Fruit fly (Drosophila melanogaster): Measurements from ENCODE around the gene CG11134.

CG11134 gene

DNA sequence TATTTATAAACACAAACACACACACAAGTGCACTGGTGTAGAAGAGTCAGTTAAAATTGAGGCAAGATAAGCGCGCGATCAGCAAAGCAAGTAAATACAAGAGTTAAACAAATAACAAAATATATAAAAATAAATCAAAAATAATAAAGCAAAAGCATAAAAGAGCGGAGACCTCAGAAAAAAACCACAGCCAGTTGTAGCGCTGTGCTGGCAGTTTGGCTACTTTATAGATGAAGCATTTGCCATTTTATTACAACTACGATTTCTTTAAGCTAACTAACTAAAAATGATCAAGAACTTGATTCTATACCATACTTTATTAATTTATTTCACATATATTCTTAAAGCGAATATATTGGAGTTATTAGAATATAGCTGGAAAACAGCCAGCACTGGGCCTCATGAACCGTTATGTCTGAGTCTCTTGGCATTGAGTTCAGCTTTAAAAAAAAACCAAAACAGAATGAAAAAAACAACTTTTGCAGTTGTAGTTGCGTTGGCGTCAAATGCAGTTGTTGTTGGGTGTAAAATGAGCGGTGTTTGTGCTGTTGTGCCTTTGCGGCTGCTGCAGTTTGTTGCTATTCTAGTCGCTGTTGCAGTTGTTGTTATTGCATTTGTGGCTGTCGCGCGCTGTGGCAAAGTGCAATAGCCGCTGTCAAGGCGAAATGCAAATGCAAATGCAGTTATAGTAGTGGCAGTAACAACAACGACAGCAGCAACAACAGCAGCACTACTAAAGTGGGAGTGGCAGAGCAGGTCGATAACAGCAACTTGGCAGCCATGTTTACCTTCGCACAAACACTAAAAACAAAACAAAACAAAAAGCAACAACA lies 10.1 kb downstream of the CG11134 start:
- TF ChIP-seq CG17801 (GFP tag; optimal IDR thresholded peaks at IDR 0.05; ENCODE audit: partially characterized antibody) = peak; percentile 91

DNA sequence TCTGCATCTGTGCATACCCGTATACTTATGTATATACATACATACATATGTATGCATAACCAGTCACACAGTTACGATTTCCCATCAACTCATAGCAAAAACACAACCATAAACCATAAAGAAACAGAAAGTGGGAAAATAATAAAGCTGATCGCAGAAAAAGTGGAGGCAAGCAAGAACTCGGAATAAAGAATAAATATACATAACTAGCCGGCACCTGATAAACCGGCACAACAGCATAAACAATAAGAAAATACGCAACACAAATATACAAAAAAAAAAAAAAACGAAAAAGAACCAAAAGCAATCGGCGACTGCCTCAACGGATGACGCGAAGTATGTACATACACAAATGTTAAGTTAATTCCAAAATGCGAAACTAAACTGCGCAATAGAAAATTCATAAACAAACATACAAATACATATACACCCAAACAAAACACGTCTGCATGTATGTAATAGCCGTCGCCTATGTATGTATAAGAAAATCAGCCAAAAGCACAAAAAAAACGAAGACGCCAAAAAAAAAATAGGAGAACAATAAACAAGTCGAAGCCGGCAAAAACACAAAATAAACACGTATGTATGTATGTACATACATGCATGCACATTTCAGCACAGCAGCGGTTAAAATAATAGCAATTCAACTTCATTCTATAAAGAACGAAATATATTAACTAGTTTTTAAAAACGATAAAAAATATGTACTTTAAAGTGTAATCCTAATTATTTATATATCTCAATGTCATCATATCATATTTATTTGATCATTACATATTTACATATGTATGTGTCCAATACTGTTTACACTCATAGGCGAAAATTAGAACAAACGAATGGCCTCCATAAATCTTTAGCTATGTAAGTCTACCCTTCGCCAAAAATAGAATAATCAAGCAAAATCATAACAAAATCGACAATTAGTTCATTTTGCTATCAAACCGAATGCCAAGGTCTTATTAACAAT lies 11.4 kb downstream of the CG11134 start:
- peak; percentile 53 for TF ChIP-seq CG17801 (GFP tag; optimal IDR thresholded peaks at IDR 0.05; ENCODE audit: partially characterized antibody)

DNA sequence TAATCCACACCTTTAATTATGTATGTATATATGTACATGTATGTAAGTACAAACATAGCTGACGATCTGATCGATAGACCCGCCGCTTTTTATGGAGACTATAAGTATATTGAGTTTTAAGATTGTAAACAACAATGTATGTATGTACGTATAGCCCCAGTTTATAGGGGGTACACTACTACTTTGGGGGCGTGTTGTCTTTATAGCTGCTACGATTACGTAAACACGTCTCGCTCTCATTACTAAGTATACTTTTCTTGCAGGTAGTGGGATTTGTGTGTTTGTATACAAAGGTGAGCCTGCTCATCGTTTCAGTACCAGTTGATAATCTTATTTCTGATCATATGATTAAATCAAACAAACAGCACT lies 12.1 kb downstream of the CG11134 start:
- peak; percentile 5 for TF ChIP-seq CG17801 (GFP tag; optimal IDR thresholded peaks at IDR 0.05; ENCODE audit: partially characterized antibody)

DNA sequence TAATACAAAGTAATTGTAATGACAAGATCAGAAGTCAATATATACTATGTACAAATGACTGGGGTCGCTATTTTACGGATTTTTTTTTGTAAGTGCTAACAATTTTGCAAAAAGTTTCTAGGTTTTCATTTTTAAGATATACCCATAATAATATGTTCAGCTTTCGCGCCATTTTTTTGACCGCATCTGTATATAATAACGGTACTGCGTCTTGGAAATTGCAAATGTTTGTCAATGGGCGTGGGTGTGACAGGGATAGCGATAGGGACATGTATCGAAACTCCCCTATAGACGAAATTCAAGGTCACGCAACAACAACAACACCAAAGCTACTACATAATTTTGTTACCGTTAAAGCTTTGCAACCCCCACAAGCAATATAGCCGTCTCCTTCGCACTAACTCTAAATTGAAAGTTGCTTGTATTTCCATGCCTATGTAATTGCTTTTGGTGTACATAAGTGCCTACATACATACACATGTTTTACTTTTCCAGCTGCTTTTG lies 14.9 kb downstream of the CG11134 start:
- TF ChIP-seq CG17801 (GFP tag; optimal IDR thresholded peaks at IDR 0.05; ENCODE audit: partially characterized antibody) = no peak

DNA sequence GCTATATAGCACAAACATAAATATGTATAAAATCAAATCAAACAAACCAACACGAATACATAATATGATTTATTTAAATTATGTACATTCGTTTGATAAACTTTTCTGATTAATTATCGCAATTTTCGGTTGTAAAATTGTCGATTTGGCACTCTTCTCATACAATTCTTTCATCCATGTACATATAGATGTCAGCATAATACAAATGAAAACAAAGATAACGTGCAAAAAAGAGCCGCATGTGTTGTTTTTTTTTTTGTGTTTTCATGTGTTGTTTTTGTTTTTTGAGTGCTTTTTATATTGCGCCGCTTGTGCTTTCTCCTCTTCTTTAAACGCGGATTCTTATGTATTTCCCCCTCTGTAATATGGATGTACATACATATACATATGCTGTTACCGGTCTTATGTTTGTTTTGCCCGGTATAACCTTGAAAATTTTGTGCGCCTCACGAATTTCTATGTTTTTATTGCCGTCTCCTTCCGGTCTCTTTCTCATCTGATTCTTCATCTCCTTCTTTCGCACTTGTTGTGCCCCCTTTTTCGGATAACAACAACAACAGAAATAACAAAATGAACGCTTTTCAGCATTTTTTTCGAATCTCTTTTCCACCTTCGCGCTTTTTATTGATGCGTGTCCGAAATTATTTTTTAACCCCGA lies 15.5 kb downstream of the CG11134 start:
- no peak for TF ChIP-seq CG17801 (GFP tag; optimal IDR thresholded peaks at IDR 0.05; ENCODE audit: partially characterized antibody)

DNA sequence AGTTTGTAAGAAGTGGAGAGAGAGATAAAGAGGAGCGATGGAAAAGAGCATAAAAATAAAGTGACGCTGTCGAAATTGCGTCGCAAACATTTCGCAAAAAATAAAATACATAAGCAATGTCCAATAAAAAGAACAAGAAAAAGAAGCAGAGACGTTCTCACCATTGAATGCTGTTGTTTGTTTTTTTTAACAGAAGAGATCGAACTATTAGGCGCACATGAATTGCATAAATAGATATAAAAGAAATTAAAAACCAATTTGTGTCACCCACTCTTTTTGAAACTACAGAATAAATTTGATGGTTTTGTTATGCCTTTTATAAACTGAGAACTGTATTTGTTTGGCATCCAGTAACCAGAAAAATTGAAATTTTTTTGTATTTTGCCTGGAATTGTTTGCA lies 16.0 kb downstream of the CG11134 start:
- TF ChIP-seq CG17801 (GFP tag; optimal IDR thresholded peaks at IDR 0.05; ENCODE audit: partially characterized antibody) = peak; percentile 39

DNA sequence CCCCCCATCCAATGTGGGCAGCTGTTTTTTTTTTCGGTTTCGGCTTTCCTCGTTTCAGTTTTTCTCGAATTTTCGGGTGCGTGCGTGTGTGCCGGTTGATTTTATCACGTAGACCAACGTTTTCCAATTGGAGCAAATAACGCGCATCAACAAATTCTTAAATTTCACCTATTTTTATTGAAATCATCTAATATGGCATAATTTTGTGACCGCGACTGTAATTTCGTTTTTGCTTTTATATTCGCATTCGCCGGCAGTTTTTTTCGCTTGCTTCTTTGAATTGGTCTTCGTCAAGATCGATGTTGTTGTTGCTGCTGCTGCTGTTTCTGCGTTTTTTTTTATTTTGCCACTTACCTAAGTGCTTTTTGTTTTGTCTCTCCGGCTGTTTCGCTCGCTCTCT lies 16.7 kb downstream of the CG11134 start:
- TF ChIP-seq CG17801 (GFP tag; optimal IDR thresholded peaks at IDR 0.05; ENCODE audit: partially characterized antibody) = peak; percentile 85

DNA sequence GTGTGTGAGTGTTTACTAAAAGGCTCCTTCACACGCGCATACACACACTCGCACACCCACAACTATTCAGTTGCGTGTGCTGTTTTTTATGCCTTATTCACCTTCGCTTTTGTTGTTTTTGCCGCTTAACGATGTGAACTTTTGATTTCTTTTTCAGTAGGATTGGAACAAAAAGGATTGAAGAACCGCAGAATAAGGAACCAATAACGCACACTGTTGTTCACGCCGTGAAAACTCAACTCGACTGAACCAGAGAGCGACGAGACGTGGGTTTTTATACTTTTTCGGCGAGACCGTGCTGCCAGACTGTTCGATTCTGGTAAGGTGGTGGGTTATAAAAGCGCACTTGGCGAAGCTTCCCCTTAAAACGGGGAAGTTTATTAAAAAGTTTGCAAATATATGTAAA lies 17.4 kb downstream of the CG11134 start, which contains the start of gene Pdcd4:
Pdcd4 (minus strand) TSS at position 255 of the 406 bp plus-strand sequence.
- peak; percentile 3 for TF ChIP-seq CG17801 (GFP tag; optimal IDR thresholded peaks at IDR 0.05; ENCODE audit: partially characterized antibody)

DNA sequence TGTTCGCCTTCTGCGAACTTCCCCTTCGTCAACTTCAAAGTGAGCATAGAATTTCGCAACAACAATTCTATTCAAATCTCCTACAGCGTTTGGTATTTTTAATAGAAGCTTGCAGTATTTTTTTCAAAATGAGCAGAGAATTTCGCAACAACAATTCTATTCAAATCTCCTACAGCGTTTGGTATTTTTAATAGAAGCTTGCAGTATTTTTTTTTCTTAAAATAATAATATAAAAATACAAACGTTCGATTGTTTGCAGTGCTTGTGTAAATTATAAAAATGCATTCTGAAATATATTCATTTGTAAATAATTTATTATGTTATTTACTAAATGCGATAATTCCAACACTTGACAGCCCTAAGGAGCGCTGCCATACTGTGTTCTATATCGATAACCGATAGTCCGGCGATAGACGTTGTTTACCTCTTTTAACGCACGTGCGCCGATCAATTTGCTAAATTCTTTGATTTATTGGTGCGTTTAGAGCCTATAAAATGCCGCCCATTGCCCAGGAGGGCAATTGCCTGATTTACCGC lies 19.1 kb downstream of the CG11134 start, which contains the start of the genes CG32625 and Rtc1:
CG32625 (minus strand) TSS at position 51 of the 537 bp plus-strand sequence.
Rtc1 (plus strand) TSS at position 404 of the 537 bp plus-strand sequence.
- peak; percentile 58 for TF ChIP-seq CG17801 (GFP tag; optimal IDR thresholded peaks at IDR 0.05; ENCODE audit: partially characterized antibody)

DNA sequence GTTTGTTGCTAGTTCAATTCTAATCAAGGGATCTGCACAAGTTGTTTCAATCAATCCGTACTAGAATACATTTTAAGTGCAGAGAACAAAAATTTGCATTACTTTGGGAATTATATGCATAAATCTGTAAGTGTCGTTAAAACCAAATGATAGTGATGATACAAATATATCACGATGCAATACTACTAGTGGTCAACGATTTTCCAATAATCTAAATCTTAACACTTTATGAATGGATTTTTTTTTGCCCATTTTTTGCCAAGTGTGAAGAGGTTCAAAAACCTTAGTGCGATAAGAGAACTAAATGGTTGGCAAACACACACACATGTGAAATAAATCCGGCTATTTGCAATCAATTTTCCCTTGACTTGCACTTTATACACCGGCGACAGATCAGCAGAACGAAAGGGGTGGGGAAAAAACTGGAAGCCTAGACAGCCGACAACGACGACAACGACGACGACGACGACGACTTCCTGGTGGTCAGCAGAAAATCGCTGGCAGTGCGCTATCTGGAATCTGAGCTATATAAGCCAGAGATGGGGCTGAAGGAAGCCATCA lies 21.3 kb downstream of the CG11134 start, which contains the start of gene Yp3:
Yp3 (plus strand) TSS at position 558 of the 561 bp plus-strand sequence.
- peak; percentile 53 for TF ChIP-seq CG17801 (GFP tag; optimal IDR thresholded peaks at IDR 0.05; ENCODE audit: partially characterized antibody)

DNA sequence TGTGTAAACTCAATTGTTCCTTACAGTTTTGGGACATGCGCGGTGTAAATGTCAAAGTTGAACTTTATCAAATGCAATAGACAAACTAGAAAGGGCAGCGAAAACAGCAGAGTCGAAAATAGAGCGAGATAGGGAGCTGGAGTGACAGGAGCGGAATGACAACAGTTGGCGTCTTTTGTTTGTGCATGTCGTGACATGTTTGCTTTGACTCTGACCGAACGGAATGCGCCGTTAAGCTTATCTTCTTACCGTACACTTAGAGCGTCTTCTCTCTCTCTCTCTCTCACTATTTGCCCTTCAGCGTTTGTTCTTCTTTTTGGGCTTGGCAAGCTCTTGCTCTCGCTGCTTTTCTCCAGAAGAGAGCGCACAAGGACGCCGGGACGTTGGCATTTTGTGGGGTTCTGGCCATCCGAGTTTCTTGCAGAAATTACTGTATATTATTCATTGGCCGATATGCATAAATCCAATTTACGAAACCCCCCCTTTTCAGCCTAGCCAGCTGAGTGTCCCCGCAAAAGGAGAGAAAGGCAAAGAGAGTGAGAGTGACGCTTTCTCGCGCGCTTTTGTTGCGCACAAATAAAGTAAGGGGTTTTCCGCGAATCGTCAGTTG lies 24.1 kb downstream of the CG11134 start:
- TF ChIP-seq CG17801 (GFP tag; optimal IDR thresholded peaks at IDR 0.05; ENCODE audit: partially characterized antibody) = no peak

DNA sequence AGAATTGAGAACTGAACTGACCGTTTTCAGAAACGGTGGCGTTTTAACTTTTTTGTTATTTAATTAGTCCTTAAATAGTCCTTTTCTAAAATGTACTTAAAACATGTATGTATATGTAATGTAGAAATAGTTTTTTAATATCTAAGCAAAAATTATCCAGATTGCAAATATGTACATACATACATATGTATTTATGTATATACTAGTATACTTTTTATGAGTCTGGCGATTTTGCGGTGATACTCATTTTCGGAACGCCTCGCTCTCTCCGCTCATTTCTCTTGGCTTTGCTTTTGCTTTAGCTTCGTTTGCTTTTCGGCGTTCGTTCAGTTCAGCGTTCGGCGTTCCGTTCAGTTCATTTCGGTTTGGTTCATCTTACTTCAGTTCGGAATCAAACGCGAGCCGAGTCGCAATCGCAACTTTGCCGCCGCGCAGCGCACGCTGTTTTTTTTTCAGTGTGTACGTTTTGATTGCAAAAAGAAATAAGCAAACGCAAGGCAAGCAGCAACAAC lies 24.7 kb downstream of the CG11134 start, which contains the start of gene rdgB:
rdgB (plus strand) TSS at position 381 of the 512 bp plus-strand sequence.
- peak; percentile 86 for TF ChIP-seq CG17801 (GFP tag; optimal IDR thresholded peaks at IDR 0.05; ENCODE audit: partially characterized antibody)

DNA sequence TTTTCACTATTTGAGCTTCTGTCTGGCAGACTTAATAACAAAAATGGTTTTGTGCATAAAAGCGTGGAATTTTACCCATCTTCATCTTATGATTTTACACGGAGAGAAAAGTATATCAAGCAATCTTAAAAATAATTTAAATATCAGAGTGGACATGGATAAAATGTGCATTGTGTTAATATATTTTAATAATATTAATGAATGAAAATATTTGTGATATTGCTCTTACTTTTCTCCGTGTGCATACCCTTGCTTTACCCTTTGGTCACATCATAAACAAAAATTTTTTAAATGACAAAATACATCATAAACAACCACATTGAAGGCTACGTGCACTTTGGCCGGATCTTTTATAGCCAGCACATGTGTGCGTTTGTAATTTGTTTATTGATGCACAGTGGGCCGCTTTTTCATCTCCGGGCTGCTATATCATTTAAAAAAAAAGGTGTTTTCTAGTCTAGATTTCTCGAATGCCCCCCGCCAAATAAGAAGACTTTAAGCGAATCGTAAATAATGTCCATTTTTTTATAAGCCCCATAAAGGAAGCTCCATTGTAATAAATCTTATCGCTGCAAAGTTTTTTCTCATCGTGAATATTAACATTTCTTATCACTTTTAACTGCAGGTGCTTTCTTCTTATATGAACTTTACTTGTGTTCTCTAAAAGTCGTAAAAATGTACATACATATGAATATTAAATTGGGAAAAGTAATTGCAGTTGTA lies 26.8 kb downstream of the CG11134 start:
- TF ChIP-seq CG17801 (GFP tag; optimal IDR thresholded peaks at IDR 0.05; ENCODE audit: partially characterized antibody) = peak; percentile 51

Data from ovary, adult (tissue).